Fruit fly (Drosophila melanogaster) ovary, adult (tissue): Measurements from ENCODE around the gene Ref1.

Experiments used
- CG17801 ChIP-seq: fragments of 200-800 bp; optimal IDR thresholded peaks from 2 replicates; lab custom pipeline; 2019; ENCODE audit warnings: missing biosample characterization, mild to moderate bottlenecking, missing genetic modification characterization, moderate library complexity; ENCODE audit not compliant: partially characterized antibody

Ref1 gene

dm6 chr3R:7054286-7054685 lies 25.9 kb downstream of the Ref1 start, which contains the start of gene CG1979:
TSS of gene CG1979 (plus strand) at chr3R:7054586.
- TF ChIP-seq CG17801 (GFP tag; lab: Kevin White, UChicago) = no peak

DNA sequence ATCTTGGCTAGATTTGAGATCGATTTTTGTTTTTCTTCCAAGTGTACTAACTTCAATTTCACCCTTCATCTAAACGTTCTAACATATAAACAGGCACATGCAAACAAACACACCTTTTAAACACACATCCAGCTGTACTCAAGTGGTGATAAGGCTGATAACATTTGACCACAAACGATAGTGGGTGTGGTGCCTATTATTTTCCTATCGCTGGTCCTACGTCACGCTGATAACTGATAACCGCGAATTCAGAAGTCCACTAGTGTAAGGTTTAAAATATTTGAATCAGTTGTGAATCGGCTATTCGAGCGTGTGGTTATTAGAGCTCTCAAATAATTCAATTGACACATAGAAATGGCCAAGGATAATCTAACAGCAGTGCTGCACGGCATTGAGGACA lies 27.9 kb downstream of the Ref1 start, which contains the start of gene Sodh1:
Gene Sodh1 (plus strand): TSS at position 94 of the 400 bp plus-strand sequence.
- no peak for TF ChIP-seq CG17801 (GFP tag; lab: Kevin White, UChicago)

DNA sequence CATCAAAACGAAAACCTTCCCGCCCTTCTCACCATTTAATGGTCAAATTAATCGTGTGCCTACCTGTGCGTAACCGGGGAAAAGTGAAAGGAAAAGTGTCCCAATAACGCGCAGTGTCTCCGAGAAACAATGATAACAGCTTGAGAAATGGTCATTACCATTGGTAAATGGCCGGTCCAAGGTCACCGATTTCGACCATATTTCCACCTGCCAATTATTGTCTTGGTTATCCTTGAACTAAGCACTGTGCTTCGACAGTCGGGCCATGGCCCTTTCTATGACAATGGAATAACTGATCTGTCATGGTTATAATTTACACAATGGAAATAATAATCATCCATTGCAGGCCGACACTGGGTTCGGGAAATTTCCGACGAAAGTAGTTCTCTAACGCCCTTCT lies 36.2 kb downstream of the Ref1 start:
- no peak for TF ChIP-seq CG17801 (GFP tag; lab: Kevin White, UChicago)

DNA sequence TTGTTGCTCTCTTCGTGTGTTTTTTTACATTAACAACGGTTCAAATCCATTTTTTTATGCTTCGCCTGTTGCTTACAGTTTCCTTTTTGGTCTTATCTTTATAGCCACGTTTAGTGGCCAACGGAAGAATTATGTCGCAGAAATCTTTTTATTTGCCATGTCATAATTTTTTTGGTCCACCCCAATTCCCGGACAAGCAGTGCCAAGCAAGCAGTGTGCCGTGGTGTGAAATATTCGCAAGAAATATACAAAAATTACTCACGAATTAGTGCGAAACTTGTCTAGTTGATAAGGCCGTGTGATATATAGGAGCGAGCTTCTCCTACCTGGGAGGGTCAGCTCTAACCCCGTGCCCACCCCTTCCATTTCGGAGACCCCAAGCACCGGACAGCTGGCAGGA lies 39.3 kb downstream of the Ref1 start:
- TF ChIP-seq CG17801 (GFP tag; lab: Kevin White, UChicago) = no peak

DNA sequence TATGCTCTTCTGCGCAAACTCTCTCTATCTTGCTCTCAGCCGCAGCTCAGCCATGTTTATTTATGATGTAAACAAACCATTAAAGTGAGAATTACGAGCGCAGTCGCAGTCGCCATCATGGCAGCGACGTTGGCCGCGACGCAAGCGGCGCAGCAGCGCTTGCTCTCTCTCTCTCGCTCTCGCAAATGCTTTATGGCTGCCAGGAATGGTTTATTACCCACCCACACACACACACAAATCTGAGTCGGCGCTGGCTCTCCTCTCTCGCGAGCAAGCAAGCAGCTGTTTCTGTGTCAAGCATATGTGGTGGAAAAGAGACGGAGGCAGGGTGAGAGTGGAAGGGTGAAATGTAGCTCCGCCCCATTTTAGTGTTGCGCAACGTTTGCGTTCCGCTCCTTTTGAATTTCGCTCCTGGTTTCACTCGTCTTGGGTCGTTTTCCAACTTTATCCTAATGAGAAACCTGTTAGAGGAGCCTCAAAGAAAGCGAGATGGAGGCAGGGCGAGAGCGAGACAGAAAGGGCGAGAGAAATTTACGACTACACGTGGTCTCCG lies 42.9 kb downstream of the Ref1 start:
- TF ChIP-seq CG17801 (GFP tag; lab: Kevin White, UChicago) = no peak

dm6 chr3R:7035703-7036266 lies 44.4 kb downstream of the Ref1 start:
- no peak for TF ChIP-seq CG17801 (GFP tag; lab: Kevin White, UChicago)

- no peak for TF ChIP-seq CG17801 (GFP tag; lab: Kevin White, UChicago)
Observed at dm6 chr3R:7034440-7034839, 45.7 kb downstream of the Ref1 start.

DNA sequence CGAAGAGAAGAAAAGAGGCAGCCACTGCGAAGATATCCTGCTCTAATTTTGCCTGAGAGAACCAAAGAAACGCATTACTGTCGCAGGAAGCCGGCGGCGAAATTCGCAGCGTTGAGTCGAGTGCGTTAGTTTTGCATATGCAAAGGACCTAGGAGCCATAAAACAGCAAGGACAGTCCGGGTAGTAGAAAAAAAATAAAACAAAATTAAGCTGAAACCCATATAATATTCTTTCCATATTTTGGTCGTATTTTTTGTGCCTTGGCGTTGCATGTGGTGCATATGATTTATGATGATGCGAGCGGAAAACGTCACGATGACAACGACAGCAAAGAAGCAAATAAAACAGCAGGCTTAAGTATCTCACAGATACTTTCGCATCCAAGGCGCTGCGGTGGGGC lies 46.5 kb downstream of the Ref1 start:
- TF ChIP-seq CG17801 (GFP tag; lab: Kevin White, UChicago) = no peak

DNA sequence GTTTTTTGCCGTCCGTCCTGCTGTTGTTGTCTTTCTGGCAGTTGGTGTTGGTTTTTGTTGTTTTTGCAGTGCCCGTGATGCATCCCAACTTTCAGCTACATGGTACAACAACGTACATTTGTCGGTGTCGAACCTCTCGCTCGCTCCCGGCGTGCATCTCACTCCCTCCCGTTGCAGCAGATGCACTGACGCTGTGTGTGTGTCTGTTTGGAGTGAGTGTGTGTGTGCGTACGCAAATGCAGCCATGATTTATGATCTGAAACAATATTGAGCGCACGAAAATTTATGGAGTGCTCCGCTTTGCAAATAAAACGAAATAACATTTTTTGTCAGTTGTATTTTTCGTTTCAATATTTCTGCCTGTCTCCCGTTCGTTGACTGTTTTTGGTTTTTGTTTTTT lies 48.6 kb downstream of the Ref1 start:
- no peak for TF ChIP-seq CG17801 (GFP tag; lab: Kevin White, UChicago)

- no peak for TF ChIP-seq CG17801 (GFP tag; lab: Kevin White, UChicago)
Observed at dm6 chr3R:7029434-7029833, 50.8 kb downstream of the Ref1 start.

dm6 chr3R:7028554-7028953 lies 51.6 kb downstream of the Ref1 start:
- TF ChIP-seq CG17801 (GFP tag; lab: Kevin White, UChicago) = no peak
